Fruit fly (Drosophila melanogaster) whole organism, wandering third instar larva: ENCODE measurements around the gene CG14042.

ENCODE experiments used
- CG32264 ChIP-seq: fragments of 200-800 bp; sonication (Bioruptor generic); optimal IDR thresholded peaks from 2 replicates; lab custom pipeline; 2016; ENCODE audit warnings: missing biosample characterization, missing genetic modification characterization
- CrebA ChIP-seq: fragments of 200-800 bp; sonication (Bioruptor generic); optimal IDR thresholded peaks from 2 replicates; lab custom pipeline; 2016; ENCODE audit warnings: missing biosample characterization, mild to moderate bottlenecking, missing genetic modification characterization, borderline replicate concordance
- Hr78 ChIP-seq: fragments of >200 bp; optimal IDR thresholded peaks from 2 replicates; lab custom pipeline; 2017; ENCODE audit warnings: missing biosample characterization, missing genetic modification characterization
- Rel ChIP-seq, 2 experiments: fragments of 200-800 bp; sonication (Bioruptor generic) in 1 of 2; optimal IDR thresholded peaks; 2 replicates in 1 of 2; 3 replicates in 1 of 2; lab custom pipeline; 2016 to 2019; ENCODE audit warnings: mild to moderate bottlenecking in 2 of 2, missing biosample characterization in 2 of 2, missing genetic modification characterization in 2 of 2, moderate library complexity in 1 of 2
- pan ChIP-seq: fragments of >200 bp; optimal IDR thresholded peaks from 2 replicates; lab custom pipeline; 2017
- psq ChIP-seq: fragments of 200-800 bp; sonication (Bioruptor generic); optimal IDR thresholded peaks from 3 replicates; lab custom pipeline; 2017; ENCODE audit warnings: missing biosample characterization, mild to moderate bottlenecking, missing genetic modification characterization, moderate library complexity
- usp ChIP-seq: fragments of >200 bp; optimal IDR thresholded peaks from 2 replicates; lab custom pipeline; 2017; ENCODE audit warnings: missing biosample characterization, missing genetic modification characterization
- woc ChIP-seq: sonication (Bioruptor generic); optimal IDR thresholded peaks from 2 replicates; lab custom pipeline; 2016; ENCODE audit warnings: missing biosample characterization, mild to moderate bottlenecking, missing genetic modification characterization

- no peak for TF ChIP-seq Hr78 (GFP tag; lab: Kevin White, UChicago)
- no peak for TF ChIP-seq pan (lab: Kevin White, UChicago)
- no peak for TF ChIP-seq woc (GFP tag; lab: Kevin White, UChicago)
- no peak for TF ChIP-seq CrebA (GFP tag; lab: Kevin White, UChicago)
- no peak for TF ChIP-seq usp (GFP tag; lab: Kevin White, UChicago)
- no peak for TF ChIP-seq psq (GFP tag; lab: Kevin White, UChicago)
- no peak for TF ChIP-seq Rel (GFP tag; optimal IDR thresholded peaks at IDR 0.05; lab: Kevin White, UChicago)
- TF ChIP-seq Rel (tag; optimal IDR thresholded peaks at IDR 0.05; lab: Kevin White, UChicago) = no peak
- no peak for TF ChIP-seq CG32264 (GFP tag; lab: Kevin White, UChicago)
Observed at dm6 chr2L:4995837-4996136, 41.7 kb upstream of the CG14042 start.
